Fruit fly (Drosophila melanogaster) S2 (cell line): ENCODE results near the gene CG31910.

Experiments used
- CG8478 ChIP-seq: fragments of >200 bp; optimal IDR thresholded peaks from 2 replicates; lab custom pipeline; 2018
- CTCF ChIP-seq, 2 experiments: fragments of >200 bp; optimal IDR thresholded peaks; 2 replicates each; lab custom pipeline; 2018

The CG31910 gene

DNA sequence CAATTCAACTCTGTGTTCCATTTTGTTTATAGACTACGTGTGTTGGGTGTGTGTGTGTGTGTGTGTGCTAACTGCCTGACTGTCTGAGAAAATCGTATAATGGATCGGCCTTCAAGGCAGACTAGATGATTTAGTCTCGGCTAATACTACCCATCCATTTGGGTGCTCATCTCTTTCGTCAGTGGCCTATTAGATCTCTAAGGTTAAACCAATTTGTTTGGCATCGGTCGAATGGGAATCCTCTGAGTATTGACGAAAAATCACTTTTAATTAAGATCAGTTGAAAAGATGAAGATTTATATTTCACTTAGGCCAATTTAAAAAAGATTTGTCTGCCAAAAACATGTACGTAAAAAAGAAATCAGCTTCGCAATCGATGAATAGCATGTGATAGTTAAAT is at the start of gene CG31910:
CG31910 (minus strand) TSS at position 101 of the 400 bp plus-strand sequence.
- TF ChIP-seq CTCF (optimal IDR thresholded peaks at IDR 0.05; lab: Kevin White, UChicago), result no peak
- TF ChIP-seq CG8478 (lab: Kevin White, UChicago), result no peak

DNA sequence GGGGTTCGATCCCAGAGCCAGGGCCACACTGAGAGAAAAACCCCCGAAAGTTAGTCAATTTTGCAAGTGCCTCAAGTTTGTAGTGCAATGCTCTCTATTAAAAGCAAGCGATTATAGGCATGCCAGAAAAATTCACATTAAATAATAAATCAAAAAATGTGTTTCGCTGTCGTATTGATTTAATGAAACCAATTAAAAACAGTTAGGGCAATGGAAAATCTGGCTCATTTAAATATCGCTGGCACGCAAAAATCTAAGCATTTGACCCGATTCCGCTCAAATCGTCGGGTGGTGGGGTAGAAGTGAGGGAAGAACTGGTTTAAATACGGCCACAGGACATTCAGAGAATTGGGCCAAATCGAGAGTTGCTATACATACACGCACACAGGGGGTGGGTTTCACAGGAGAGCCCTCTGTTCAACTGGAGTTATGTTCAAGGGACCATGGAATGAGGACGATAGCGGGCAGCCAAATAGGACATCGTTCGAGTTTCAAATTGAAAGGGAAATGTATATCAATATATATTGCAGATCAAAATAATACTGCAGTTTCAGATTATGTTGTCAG is 49.6 kb upstream of the CG31910 start:
- no peak for TF ChIP-seq CTCF (optimal IDR thresholded peaks at IDR 0.05; lab: Kevin White, UChicago)
- no peak for TF ChIP-seq CG8478 (lab: Kevin White, UChicago)

DNA sequence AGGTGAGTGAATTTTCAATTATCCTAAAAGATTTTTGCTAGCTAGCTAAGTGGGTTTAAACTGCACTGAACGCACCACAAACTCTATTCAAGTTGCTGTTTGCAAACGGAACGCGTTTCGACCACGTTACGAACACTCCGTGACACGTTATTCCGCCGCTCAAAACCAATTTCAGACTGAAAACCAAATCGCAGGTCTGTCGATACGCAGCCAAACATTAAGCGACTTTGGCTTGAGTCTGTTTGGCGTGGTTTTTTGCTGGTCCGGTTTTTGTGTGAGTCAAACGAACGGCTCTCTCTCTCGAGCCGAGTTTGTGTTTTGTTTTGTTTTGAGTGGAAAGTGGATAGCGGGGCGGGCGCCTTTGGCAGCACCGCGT is 49.0 kb upstream of the CG31910 start:
- no peak for TF ChIP-seq CTCF (optimal IDR thresholded peaks at IDR 0.05; lab: Kevin White, UChicago)
- TF ChIP-seq CG8478 (lab: Kevin White, UChicago), result no peak

DNA sequence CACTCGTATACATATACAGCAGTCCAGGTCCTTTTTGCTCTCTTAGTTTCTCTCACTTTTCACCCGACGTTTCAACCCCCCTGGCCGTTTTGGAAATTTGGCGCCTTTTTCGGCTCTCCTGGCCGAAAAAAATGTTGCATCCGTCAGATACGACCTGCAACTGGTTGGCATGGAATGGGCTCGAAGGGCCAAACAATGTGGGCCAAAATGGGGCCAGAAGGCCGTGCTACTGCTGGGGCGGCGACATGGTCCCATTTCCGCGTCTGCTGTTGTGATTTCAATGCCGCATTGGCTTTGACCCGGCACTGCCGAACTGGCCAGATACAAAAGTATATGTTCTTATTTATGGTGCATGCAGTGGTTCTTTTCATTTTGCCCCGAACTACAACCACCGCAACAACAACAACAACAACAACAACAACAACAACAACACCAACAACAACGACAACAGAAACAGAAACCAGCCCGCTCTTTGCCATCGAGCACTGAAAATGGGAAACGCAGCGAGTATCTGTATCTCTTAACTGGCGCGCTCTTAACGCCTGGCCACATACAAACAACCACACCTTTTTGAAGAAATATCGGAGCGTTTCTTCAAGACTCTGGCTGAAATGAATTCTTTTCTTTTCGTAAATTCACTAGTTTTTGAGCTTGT is 48.5 kb upstream of the CG31910 start:
- no peak for TF ChIP-seq CTCF (optimal IDR thresholded peaks at IDR 0.05; lab: Kevin White, UChicago)
- no peak for TF ChIP-seq CG8478 (lab: Kevin White, UChicago)

DNA sequence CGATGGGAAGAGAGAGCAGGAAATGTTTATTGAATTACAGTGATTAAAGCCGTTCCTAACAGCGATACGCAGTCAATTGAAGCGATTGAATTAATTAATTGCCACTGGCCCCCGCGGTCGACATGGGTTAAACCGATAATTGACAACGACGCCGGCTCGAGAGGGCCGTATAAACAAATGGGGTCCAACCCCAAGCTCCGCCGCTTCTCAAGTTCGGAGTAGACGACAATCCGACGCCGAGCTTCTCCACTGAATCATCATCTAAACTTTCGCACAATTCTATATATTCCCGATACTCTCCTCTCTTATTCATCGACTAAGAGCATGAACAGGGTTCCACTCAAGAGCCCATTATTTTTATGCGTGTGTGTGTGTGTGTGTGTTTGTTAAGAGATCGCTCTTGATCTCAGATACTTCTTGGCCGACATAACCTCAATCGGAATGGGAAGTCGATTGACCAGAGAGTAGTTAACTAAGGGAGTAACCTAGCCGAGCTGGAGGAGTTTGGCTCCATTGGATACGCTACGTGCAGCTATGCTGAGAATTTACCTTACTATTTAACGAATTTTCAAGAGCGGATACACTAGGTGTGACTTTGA is 46.5 kb upstream of the CG31910 start:
- TF ChIP-seq CG8478 (lab: Kevin White, UChicago), result no peak
- no peak for TF ChIP-seq CTCF (optimal IDR thresholded peaks at IDR 0.05; lab: Kevin White, UChicago)

DNA sequence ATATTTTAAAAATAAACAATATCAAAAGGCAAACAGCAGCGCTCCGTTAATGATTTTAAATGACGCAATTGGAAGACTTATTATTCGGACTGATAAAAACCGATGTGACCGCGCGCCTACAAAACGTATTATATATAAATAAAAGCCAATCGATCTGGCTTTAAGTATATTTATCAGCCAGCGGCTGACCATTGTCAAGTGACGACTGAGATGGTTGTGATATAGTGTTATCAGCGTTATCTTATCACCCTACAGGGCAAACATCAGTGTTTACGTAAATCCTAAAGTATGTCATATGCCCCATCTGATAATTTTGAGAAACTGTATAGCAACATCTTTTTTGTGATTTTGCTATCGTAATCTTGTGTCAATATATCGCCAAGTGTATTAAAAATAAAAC is 43.9 kb upstream of the CG31910 start:
- no peak for TF ChIP-seq CTCF (optimal IDR thresholded peaks at IDR 0.05; lab: Kevin White, UChicago)
- no peak for TF ChIP-seq CG8478 (lab: Kevin White, UChicago)

DNA sequence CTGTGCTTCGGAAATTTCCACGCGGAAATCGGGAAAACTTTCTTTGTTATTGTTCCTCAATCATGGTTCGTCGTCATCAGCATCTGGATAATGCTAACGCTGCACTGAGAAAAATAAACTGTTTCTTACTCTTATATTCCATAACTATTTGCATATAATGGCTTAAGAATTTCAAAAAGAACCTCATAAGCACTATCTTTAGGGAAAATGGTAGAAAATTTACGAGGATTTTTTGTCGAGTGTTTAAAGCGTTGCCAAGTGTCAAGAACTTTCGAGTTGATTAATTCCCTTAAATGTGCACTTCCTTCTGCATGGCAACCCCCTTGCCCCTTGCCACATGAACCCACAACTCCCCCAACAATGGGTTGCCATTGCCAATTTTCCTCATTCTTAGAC is 42.5 kb upstream of the CG31910 start:
- TF ChIP-seq CG8478 (lab: Kevin White, UChicago) (no peak), CTCF (optimal IDR thresholded peaks at IDR 0.05; lab: Kevin White, UChicago) (no peak)

DNA sequence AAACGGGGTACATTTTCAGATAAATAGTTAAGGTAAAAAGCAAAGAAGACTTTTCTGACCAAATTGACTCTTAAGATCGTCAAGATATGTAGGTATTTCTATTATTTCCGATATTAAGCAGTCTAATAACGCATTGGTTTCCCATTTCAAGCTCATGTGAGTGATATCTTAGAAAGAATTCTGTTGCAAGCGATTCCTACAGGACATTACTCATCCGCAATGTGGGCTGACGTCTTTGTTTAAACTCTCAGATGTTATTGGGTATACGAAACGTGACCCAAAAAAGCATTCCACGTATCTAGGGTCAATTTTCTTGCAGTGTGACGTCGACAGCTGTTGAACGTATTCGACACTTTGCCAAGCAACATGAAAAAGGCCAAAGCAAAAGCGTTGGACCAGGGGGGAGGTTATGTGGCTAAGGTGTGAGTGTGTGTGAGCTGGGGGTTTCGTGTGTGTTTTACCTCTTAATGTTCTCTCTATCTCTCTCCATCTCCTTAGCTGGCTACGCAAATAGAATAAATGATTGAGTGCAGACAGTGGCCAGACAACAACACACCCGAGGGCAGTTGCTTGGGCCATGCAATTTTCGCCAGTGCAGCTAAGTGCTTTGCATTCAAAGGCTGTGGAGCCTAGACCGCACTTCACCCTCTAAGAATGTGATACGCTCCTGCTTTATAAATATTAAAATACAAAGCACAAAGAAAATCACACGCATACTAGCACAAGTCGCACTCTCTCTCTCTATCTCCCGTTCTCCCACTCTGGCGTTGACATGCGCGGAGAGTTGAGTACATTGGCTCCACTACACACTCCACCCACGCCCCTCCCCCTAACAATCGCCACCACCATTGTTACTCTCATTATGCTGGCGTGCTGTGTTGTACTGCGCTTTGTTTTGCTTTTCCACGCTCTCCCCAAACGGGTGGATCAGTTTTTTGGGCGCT is 41.9 kb upstream of the CG31910 start:
- TF ChIP-seq CTCF (optimal IDR thresholded peaks at IDR 0.05; lab: Kevin White, UChicago) (no peak), CG8478 (lab: Kevin White, UChicago) (no peak)

DNA sequence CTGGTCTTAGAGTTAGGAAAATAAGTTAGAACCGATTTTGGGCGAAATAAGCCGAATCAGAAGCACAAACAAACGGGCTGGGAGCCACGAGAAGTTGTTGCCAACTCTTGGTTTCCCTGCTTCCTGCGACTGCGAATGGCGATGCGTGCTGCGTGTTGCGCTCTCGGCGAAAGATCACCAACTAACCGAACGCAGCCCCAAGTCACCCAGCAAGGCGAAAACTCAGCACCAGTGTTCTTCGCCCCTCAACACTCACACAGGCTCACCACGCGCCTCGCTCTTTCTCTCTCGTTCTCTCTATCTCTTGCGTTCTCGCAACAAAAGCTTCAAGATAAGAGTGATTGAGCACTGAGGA is 41.2 kb upstream of the CG31910 start, which contains the start of gene nrv1:
nrv1 (minus strand) TSS at position 188 of the 355 bp plus-strand sequence.
- TF ChIP-seq CG8478 (lab: Kevin White, UChicago) (no peak), CTCF (optimal IDR thresholded peaks at IDR 0.05; lab: Kevin White, UChicago) (no peak)

DNA sequence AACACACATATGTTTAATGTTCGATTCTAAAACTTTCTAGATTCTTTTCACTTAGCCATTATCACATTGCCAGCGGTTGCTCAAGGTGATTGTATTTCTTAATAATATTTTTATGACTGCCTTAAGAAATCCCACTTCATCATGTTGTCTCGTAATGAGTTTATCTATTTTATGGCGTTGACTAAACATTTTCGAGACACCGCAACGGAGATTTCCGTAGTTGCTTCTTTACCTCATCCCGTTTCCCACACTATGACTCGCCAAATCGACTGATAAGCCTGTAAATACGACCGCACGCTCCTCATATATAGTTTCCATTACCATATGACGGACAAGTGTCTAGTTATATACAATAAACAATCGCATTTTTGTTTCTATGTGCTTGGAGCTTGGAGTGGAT is 40.2 kb upstream of the CG31910 start:
- TF ChIP-seq CG8478 (lab: Kevin White, UChicago), result no peak
- no peak for TF ChIP-seq CTCF (optimal IDR thresholded peaks at IDR 0.05; lab: Kevin White, UChicago)

DNA sequence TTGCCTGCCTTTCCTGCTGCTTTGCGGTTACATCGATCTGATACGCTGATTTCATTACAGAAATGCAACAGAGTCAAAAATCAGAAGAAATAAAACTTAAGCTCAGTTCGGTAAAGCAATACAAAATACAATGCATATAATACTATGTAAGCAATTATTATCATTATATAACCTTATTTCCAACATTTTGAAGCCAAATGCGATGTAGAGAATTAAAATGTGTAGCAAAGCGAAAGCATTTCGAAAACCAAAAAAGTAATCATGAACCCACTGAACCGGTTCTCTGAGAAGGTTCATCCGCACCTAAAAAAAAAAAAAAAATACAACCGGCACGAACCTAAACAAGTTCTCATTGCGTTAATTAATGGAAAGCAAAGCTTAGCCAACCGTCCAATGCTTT is 38.8 kb upstream of the CG31910 start:
- no peak for TF ChIP-seq CTCF (optimal IDR thresholded peaks at IDR 0.05; lab: Kevin White, UChicago)
- no peak for TF ChIP-seq CG8478 (lab: Kevin White, UChicago)

DNA sequence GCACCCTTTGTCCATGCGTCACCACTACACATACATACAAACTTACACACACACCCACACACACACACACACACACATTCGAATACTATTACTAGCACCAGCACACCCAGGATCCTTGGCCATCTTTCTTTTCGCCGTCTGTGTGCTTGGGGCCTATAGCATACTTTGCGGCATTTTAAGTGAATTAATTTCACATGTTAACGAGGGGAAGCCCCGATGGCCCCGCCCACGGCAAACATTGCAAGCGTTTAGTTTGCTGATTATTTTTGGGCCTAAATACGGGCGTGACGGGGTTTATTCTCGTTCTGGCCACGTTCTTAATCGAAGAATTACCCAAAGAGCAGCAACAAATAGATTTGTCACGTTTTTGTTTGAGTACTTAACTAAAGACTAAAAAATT is 38.0 kb upstream of the CG31910 start:
- TF ChIP-seq CTCF (optimal IDR thresholded peaks at IDR 0.05; lab: Kevin White, UChicago), result no peak
- TF ChIP-seq CG8478 (lab: Kevin White, UChicago), result no peak

DNA sequence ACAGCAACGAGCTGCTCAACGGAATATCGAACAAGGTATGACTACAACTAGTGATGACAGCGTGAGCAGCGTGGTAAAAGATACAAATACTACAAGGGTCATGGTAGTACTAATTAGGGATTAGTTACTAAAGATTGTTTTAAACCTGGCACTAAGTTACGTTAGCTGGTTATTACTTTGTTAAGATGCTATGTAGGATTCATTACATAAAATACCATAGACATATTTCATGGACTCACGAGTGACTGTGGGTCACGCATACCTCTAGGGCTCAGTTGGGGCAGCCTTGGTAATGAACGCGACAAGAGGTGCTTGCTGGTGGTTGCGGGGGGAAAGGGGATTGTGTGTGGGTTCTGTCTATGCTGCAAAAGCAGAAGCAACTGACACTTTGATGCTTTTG is 29.4 kb upstream of the CG31910 start:
- TF ChIP-seq CTCF (optimal IDR thresholded peaks at IDR 0.05; lab: Kevin White, UChicago) (no peak), CG8478 (lab: Kevin White, UChicago) (no peak)

DNA sequence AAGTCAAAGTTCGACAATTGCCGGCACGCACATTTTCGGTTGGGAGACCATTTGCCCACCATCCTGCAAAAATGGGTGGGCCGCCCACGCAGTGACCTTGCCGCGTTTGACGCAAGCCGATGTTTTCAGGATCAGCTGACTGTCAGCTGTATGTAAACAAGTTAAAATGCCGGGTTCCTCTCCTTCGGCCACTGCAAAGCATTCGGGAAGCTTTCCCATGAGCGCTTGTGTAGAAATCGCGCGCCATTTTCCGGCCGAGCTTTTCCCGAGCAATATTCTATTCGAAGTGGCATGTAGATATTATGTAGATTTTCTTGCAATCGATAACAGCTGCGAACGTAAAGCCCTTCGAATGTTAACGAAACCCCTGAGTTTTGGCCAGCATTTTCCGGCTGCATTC is 28.2 kb upstream of the CG31910 start, which contains the start of gene CG17378:
CG17378 (plus strand) TSS at position 397 of the 400 bp plus-strand sequence.
- TF ChIP-seq CTCF (optimal IDR thresholded peaks at IDR 0.05; lab: Kevin White, UChicago) (no peak), CG8478 (lab: Kevin White, UChicago) (no peak)
